Fruit fly (Drosophila melanogaster): ENCODE measurements around the gene Sfp24Bd.

Sfp24Bd gene

DNA sequence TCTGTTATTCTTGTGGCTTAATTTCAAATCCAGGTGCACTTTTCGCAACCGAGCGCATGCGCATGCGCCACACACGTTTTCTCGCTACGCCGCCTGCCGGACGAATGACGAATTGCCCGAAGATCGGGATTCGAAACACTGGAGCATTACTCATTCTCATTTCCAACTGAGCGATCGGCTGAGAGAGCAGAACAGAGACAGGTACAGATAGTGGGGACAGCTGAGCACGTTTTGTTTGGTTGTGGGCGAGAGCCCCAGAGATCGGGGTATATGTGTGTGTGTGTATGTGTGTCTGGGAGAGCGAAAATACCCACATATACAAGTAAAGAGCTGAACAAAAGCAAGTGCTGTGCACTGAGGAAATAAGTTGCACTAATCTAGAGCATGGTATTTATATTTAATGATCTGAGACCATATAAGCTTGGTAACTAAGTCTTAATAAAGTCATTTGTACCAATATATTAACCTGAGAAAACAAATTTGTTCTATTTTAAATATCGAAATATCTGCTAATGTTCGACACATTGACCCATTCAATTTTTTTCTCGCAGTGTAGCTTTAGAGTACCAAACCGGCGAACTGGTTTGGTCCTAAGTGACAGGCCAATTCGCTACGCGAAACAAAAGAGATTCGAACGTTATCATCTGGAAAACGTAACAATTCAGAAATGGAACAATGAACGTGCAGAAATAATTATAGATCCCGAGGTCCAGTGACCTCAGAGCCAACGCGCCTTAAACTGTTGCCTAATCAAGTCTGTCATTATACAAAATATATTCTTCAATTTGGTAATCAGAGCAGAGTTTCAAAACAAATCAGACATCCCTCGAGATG lies 36.7 kb downstream of the Sfp24Bd start:
- TF ChIP-seq dsx (GFP tag; optimal IDR thresholded peaks at IDR 0.05; ENCODE audit: poor library complexity, severe bottlenecking): peak; percentile 92
- TF ChIP-seq fkh (GFP tag; optimal IDR thresholded peaks at IDR 0.05): peak; percentile 77
- TF ChIP-seq Lpt (GFP tag; optimal IDR thresholded peaks at IDR 0.05): peak; percentile 90
- peak; percentile 99 for TF ChIP-seq Gug (GFP tag; IDR thresholded peaks at IDR 0.05)
- TF ChIP-seq Hr38 (GFP tag; optimal IDR thresholded peaks at IDR 0.05): no peak
- peak; percentile 98 for TF ChIP-seq svp (GFP tag)
- TF ChIP-seq CG6163 (GFP tag; IDR thresholded peaks at IDR 0.05): peak; percentile 98
- TF ChIP-seq OdsH (GFP tag; optimal IDR thresholded peaks at IDR 0.05): peak; percentile 93
- peak; percentile 88 for TF ChIP-seq fd59A (GFP tag; optimal IDR thresholded peaks at IDR 0.05)
- peak; percentile 98 for TF ChIP-seq CG7368 (GFP tag; optimal IDR thresholded peaks at IDR 0.05)
- peak; percentile 93 for TF ChIP-seq achi (GFP tag; optimal IDR thresholded peaks at IDR 0.05)
- peak; percentile 94 for TF ChIP-seq CG3919 (GFP tag; optimal IDR thresholded peaks at IDR 0.05)
- peak; percentile 89 for TF ChIP-seq Ets21C (GFP tag; optimal IDR thresholded peaks at IDR 0.05)
- TF ChIP-seq CG8632 (GFP tag; optimal IDR thresholded peaks at IDR 0.05): peak; percentile 94
- peak; percentile 98 for TF ChIP-seq Eip75B (GFP tag; optimal IDR thresholded peaks at IDR 0.05)
- TF ChIP-seq lz (GFP tag; optimal IDR thresholded peaks at IDR 0.05): peak; percentile 94
- TF ChIP-seq CG32006 (GFP tag; optimal IDR thresholded peaks at IDR 0.05): peak; percentile 95
- peak; percentile 98 for TF ChIP-seq CG11294 (GFP tag; IDR thresholded peaks at IDR 0.05)
- peak; percentile 88 for TF ChIP-seq CG11902 (GFP tag; optimal IDR thresholded peaks at IDR 0.05)
- TF ChIP-seq Eip78C (GFP tag): peak; percentile 99
- peak; percentile 98 for TF ChIP-seq Met (GFP tag; optimal IDR thresholded peaks at IDR 0.05)
- TF ChIP-seq CG31627 (GFP tag; optimal IDR thresholded peaks at IDR 0.05): peak; percentile 95
- peak; percentile 94 for TF ChIP-seq pdm3 (GFP tag; optimal IDR thresholded peaks at IDR 0.05)
- TF ChIP-seq CG10631 (GFP tag; optimal IDR thresholded peaks at IDR 0.05): peak; percentile 89
- TF ChIP-seq CG9139 (GFP tag; optimal IDR thresholded peaks at IDR 0.05): peak; percentile 83
- peak; percentile 93 for TF ChIP-seq Hr4 (GFP tag; optimal IDR thresholded peaks at IDR 0.05)
- peak; percentile 99 for TF ChIP-seq CG6276 (GFP tag; optimal IDR thresholded peaks at IDR 0.05)
- peak; percentile 99 for TF ChIP-seq spab (GFP tag; optimal IDR thresholded peaks at IDR 0.05)
- TF ChIP-seq CG6854 (GFP tag; optimal IDR thresholded peaks at IDR 0.05): peak; percentile 97
- TF ChIP-seq CG3032 (tag; optimal IDR thresholded peaks at IDR 0.05): peak; percentile 99
- peak; percentile 96 for TF ChIP-seq topi (GFP tag; optimal IDR thresholded peaks at IDR 0.05)
- TF ChIP-seq CG16779 (tag; optimal IDR thresholded peaks at IDR 0.05): peak; percentile 91
- TF ChIP-seq Smox (GFP tag; optimal IDR thresholded peaks at IDR 0.05): peak; percentile 95
- peak; percentile 90 to 91 for TF ChIP-seq ss (GFP tag; optimal IDR thresholded peaks at IDR 0.05)
- TF ChIP-seq dac (GFP tag; optimal IDR thresholded peaks at IDR 0.05): peak; percentile 74
- peak; percentile 95 for TF ChIP-seq fd85E (GFP tag; optimal IDR thresholded peaks at IDR 0.05)
- peak; percentile 95 for TF ChIP-seq CG34406 (GFP tag; optimal IDR thresholded peaks at IDR 0.05)
- peak; percentile 96 for TF ChIP-seq Blimp-1 (GFP tag; optimal IDR thresholded peaks at IDR 0.05)
- peak; percentile 99 for TF ChIP-seq CG15336 (GFP tag; IDR thresholded peaks at IDR 0.05)
- TF ChIP-seq CG6808 (GFP tag; optimal IDR thresholded peaks at IDR 0.05): peak; percentile 98
- peak; percentile 95 for TF ChIP-seq Sox102F (GFP tag; optimal IDR thresholded peaks at IDR 0.05)
- peak; percentile 88 for TF ChIP-seq Sox15 (GFP tag; optimal IDR thresholded peaks at IDR 0.05)
- peak; percentile 97 for TF ChIP-seq Sox14 (GFP tag; optimal IDR thresholded peaks at IDR 0.05)
- TF ChIP-seq cyc (GFP tag; optimal IDR thresholded peaks at IDR 0.05): peak; percentile 95
- TF ChIP-seq CG4318 (GFP tag; optimal IDR thresholded peaks at IDR 0.05): peak; percentile 87
- TF ChIP-seq CG8119 (GFP tag; IDR thresholded peaks at IDR 0.05): peak; percentile 98
- peak; percentile 94 for TF ChIP-seq CG6792 (GFP tag; optimal IDR thresholded peaks at IDR 0.05)
- peak; percentile 99 for TF ChIP-seq acj6 (GFP tag; optimal IDR thresholded peaks at IDR 0.05)
- TF ChIP-seq CG1621 (tag; optimal IDR thresholded peaks at IDR 0.05): peak; percentile 92
- TF ChIP-seq net (GFP tag; optimal IDR thresholded peaks at IDR 0.05): peak; percentile 94
- peak; percentile 95 for TF ChIP-seq Hr39 (GFP tag; optimal IDR thresholded peaks at IDR 0.05)
